Fruit fly (Drosophila melanogaster): ENCODE data around the gene alph.

Gene alph

DNA sequence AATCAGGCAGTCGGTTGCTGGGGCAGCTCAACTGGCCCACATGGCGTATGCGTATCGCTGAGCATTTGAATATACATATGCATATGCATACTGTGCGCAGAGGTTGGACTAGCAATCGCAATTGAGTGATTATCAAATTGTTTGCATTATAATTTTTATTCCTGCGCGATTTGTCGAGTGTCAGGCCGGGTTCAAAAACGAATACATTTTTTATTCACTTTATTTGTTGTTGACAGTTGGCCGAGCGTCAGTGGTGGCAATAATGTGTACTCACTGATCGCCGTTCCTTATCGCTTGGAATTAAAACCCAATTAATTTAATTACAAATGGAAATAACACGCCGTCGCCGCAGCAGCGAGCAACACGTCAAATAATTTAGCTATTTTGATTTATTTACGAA, 25.9 kb upstream of the alph start:
- no peak for TF ChIP-seq CG17801 (GFP tag; optimal IDR thresholded peaks at IDR 0.05; ENCODE audit: partially characterized antibody)

- TF ChIP-seq CG17801 (GFP tag; optimal IDR thresholded peaks at IDR 0.05; ENCODE audit: partially characterized antibody), result no peak
Measured at dm6 chr3R:29566997-29567670, 24.5 kb upstream of the alph start.

DNA sequence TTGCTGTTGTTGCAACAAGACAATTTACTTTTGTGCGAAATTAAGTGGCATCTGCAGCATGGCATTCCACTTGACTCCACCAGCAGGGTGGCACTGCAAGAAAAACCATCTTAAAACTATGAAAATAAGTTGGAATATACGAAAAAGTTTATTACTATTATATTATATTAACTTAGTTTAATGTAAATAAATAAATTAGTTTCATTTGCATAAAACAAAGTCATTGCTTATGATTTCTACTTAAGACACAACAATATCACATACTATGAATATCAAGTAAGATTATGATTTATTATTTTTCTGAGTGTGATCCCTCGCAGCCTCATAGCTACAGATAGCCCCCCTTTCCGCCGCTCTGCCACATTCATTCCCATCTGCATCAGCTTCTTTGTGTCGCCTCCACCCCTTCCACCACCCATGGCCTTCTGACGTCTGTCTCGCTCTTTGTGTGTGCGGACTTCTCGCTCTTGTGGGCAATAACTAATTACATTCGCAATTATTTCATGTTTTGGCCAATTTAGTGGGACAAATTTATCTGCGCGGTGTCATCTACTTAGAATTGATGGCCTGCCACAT, 21.3 kb upstream of the alph start:
- TF ChIP-seq CG17801 (GFP tag; optimal IDR thresholded peaks at IDR 0.05; ENCODE audit: partially characterized antibody), result no peak

dm6 chr3R:29572040-29572648, 19.5 kb upstream of the alph start:
- no peak for TF ChIP-seq CG17801 (GFP tag; optimal IDR thresholded peaks at IDR 0.05; ENCODE audit: partially characterized antibody)

- no peak for TF ChIP-seq CG17801 (GFP tag; optimal IDR thresholded peaks at IDR 0.05; ENCODE audit: partially characterized antibody)
Measured at dm6 chr3R:29576009-29576408, 15.6 kb upstream of the alph start.

DNA sequence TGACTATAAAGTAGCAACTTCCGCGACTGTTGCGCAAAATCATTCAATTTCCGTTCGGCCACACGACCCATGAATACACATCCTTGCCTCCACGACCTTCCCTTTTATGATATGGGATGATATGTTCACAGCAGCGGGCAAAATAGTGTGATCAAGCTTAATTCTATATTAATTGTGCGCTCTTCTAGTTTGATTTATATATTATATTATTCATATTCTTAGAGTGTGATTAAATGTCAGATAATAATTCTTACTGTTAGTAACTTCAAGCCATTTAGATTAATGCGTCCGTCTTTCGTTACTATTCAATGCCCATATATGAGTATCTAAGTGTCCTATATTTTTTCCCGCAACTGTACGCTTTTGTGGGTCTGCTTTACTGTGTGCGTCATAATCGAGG, 10.2 kb upstream of the alph start:
- TF ChIP-seq CG17801 (GFP tag; optimal IDR thresholded peaks at IDR 0.05; ENCODE audit: partially characterized antibody), result no peak

DNA sequence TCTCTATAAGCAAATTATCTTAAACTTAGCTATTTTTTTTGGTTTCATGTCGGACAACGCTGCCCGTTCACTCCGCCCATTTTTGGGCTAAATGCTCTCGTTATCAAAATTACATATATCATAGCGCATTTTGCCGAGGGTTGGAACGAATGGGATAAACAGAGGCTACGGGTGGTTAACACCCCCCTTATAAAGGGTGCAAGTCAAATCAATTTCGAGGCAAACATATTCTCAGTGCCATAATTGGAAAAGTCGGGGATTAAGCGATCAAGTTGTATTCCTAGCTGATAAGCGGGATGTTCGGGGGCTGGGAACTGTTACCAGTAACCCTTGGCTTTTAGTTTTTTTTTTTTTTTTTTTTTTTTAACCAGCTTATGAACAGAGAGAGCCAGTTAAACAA, 8.3 kb upstream of the alph start:
- TF ChIP-seq CG17801 (GFP tag; optimal IDR thresholded peaks at IDR 0.05; ENCODE audit: partially characterized antibody), result no peak

DNA sequence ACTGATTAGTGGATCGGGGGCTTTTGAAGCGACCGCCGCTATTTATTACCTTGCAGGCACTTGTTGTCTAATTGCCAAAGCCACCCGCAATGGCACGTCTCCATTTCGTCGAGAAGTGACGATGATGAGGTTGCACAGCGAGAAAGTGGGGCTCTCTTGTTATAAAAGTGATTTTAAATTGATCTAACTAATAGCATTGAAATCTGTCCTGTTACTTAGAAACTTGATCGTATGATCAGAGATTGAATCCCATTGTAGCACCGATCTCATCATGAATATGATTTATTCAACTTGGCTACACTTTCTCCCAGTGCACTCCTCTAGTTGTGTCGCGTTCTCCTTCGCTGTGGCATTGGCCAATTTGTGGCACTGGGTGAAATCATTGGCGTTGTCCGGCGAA, 7.4 kb upstream of the alph start:
- TF ChIP-seq CG17801 (GFP tag; optimal IDR thresholded peaks at IDR 0.05; ENCODE audit: partially characterized antibody), result no peak

DNA sequence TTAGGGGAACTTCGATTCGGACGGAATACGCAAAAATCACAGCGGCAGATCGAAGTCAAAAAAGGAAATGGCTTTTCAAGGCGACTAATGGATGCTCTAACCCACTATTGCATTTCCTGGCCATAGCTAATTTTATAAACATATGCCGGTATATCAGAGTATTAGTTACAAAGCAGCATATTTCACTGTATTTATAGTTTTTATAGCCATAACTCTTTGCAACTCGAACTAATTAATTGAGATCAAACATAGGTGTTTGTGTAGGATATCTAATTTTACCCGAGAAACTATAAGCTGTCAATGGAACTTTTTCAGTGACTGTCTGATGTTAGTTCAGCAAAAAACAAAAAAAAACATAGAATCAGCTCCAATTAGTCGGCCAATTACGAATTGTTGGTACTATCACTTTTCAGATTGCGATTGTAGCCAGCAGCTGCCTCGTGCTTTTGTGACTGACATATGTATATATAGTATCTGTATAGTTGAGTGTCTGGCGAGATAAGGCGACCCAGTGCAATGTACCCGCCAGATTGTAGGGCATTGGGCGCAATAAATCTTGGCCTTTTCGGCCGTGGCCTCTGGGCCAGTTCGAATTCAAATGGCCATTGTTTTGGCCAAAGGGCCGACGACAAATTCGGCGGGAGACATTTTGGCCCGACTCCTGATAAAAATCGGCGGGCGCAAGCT, 6.5 kb upstream of the alph start:
- TF ChIP-seq CG17801 (GFP tag; optimal IDR thresholded peaks at IDR 0.05; ENCODE audit: partially characterized antibody), result no peak

DNA sequence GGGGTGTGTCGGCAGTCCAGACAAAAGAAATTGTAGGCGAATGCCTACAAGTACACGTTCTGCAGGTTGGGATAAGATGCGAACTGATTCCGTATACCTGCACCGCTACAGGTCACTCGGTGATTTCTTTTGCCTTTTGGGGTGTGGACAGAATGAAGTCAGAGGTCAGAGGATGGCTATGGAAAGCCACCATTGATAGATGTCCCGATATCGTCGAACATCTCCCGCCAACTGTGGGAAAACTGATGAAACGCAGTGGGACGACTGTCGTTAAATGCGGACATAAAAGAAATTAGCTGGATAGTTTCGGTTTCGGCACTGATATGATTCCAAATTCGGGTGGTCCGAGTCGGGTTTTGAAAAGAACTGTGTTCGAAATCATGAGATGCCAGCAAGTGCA, 4.9 kb upstream of the alph start:
- TF ChIP-seq CG17801 (GFP tag; optimal IDR thresholded peaks at IDR 0.05; ENCODE audit: partially characterized antibody), result no peak

DNA sequence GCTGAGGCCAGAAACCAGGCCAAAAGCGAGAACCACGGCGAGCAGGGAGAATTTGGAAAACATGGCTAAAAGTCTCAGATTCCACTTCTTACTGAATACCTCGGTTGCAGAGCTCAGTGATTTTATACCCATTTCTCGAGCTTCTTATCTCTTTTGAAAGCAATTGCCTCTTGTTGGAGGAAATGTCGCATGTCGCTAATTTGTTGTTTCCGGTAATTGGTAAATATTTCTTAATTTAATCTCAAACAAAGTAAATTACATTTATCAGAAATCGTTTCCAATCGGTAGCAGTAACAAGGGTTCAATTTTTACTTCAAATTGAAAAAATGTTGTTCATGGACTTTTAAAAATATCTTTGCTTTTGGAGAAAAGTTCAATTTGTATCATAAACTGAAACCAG, 3.6 kb upstream of the alph start, which contains the start of gene CG7567:
Gene CG7567, minus strand, starts transcription at position 101 of the 400 bp plus-strand sequence.
- no peak for TF ChIP-seq CG17801 (GFP tag; optimal IDR thresholded peaks at IDR 0.05; ENCODE audit: partially characterized antibody)

DNA sequence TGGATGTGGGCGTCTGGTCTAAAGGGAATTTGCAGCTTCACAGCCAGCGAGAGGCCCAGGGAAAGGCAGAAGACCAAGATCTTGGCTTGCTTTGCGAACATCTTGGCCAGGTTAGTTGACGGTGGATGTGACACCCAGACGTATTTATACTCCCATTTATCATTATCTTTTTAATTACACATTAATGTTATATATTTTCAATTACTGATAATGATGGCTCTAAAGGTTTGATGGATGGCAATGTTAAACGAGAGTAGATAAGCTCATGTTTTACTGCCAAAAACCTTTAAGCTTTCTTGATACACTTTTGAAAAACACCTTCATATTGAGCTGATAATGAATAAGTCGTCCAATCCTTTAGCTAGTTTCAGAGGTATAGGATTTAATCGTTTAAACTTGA, 2.0 kb upstream of the alph start, which contains the start of gene CG11470:
Gene CG11470, minus strand, starts transcription at position 101 of the 400 bp plus-strand sequence.
- no peak for TF ChIP-seq CG17801 (GFP tag; optimal IDR thresholded peaks at IDR 0.05; ENCODE audit: partially characterized antibody)

DNA sequence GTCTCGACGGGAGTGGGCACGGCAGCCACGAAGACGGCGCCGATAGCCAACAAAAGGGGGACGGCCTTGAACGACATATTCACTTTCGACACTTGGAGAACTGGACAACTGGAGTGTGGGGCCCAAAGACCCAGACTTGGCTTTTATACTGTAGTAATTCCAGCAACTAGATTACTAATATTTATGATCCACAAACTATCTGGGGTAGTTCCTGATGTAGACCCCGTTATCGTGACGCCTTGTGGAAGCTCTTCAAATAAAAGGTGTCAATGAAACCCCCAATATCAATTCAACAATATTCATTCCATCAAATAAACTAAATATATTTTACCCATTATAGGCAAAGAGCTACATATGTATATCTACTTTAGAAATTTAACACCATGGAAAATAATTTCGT, 825 bp upstream of the alph start, which contains the start of gene CG31041:
Gene CG31041, minus strand, starts transcription at position 101 of the 400 bp plus-strand sequence.
- TF ChIP-seq CG17801 (GFP tag; optimal IDR thresholded peaks at IDR 0.05; ENCODE audit: partially characterized antibody), result no peak

- TF ChIP-seq CG17801 (GFP tag; optimal IDR thresholded peaks at IDR 0.05; ENCODE audit: partially characterized antibody), result no peak
Measured at dm6 chr3R:29592139-29592814, 646 bp downstream of the alph start.

DNA sequence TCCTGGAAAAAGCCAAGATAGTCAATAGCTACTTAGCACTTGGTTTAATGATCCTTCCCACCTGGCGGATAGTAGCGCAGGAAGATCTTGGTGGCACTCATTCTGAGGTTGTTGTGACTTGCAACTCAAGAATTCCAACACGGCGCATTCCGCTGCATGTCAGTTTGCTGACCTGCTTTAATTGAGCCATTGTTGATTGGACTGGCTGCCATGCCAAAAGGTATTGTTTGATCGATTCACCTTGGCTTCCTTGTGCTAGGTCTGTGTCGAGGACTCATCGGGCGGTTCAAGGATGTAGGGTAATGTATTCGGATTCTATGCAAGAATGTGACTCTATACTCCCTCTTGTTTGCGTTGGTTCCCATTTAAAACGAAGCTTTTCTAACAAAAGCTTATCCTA, 9.1 kb downstream of the alph start, which contains the start of gene CG7568:
Gene CG7568, minus strand, starts transcription at position 101 of the 400 bp plus-strand sequence.
- no peak for TF ChIP-seq CG17801 (GFP tag; optimal IDR thresholded peaks at IDR 0.05; ENCODE audit: partially characterized antibody)

All from ovary, adult (tissue).